Worm (Caenorhabditis elegans): ENCODE measurements around the gene pdcd-2.

Gene pdcd-2

DNA sequence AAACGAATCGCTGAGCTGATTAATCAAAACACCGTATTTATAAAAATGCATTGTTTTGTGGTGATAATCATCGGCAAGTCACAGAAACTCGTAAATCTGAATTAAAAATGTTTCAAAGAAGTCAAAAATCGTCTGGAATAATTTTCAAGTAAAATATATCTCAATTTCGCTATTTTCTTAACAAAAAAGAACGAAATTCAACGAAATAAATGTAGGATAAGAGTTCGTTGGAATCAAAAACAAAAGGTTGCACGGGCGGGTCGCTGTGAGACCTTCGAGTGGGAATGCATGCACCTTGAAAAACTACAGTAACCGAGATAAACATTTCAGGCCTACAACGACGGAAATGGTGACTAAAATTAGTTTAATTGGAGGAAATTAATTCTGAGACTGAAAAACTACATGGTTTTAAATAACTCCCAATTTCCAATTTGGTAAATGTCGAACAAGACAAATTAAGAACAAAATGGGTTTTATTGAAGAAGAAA lies 16.5 kb upstream of the pdcd-2 start, which contains the start of gene C28A5.1 (continued):
- no peak for TF ChIP-seq zfp-2 (tag; optimal IDR thresholded peaks at IDR 0.05)
- TF ChIP-seq ceh-32 (tag; optimal IDR thresholded peaks at IDR 0.05; ENCODE audit: poor library complexity): no peak
- TF ChIP-seq zfp-3 (GFP tag; conservative IDR thresholded peaks at IDR 0.05): no peak
- TF ChIP-seq dve-1 (tag; optimal IDR thresholded peaks at IDR 0.05; ENCODE audit: insufficient read depth): no peak
- no peak for TF ChIP-seq gei-8 (GFP tag; optimal IDR thresholded peaks at IDR 0.05)
- no peak for TF ChIP-seq saeg-2 (GFP tag; IDR thresholded peaks at IDR 0.05)
- no peak for TF ChIP-seq nhr-76 (tag; optimal IDR thresholded peaks at IDR 0.05)
- no peak for TF ChIP-seq ZK546.5 (tag; optimal IDR thresholded peaks at IDR 0.05)
- no peak for TF ChIP-seq nhr-48 (tag; optimal IDR thresholded peaks at IDR 0.05)
- TF ChIP-seq daf-12 (tag; optimal IDR thresholded peaks at IDR 0.05): no peak
- TF ChIP-seq F49E8.2 (tag; optimal IDR thresholded peaks at IDR 0.05; ENCODE audit: borderline replicate concordance): peak; percentile 30
- no peak for TF ChIP-seq set-16 (GFP tag; IDR thresholded peaks at IDR 0.05)
- 0 out of 2 replicates have a peak, but pooled peaks have one; percentile 10 for TF ChIP-seq daf-19 (GFP tag; conservative IDR thresholded peaks at IDR 0.05)
- 0 out of 2 replicates have a peak, but pooled peaks have one; percentile 6 for TF ChIP-seq dmd-9 (GFP tag; IDR thresholded peaks at IDR 0.05)

DNA sequence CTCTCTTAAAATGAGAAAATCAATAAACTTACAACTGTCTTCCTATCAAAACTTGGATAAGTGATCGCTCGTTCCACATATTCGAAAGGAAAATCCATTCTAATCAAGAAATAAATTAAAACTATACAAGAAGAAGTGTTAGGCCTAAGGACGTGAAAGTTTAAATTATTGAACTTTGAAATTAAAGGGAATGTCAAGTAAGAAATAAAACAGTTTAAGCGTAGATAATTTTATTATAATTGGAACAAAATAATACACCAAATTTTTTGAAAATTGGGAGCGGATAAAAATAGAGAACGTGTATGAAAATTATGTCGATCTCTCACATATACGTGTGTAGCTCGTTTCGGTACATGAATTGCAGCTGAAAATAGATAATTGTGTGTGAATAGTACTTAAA lies 11.5 kb upstream of the pdcd-2 start, which contains the start of gene C28A5.6:
Gene C28A5.6, minus strand, starts transcription at position 101 of the 400 bp plus-strand sequence.
- TF ChIP-seq saeg-2 (GFP tag; IDR thresholded peaks at IDR 0.05) (no peak), hmg-1.1 (GFP tag; IDR thresholded peaks at IDR 0.05) (no peak), ces-1 (GFP tag; optimal IDR thresholded peaks at IDR 0.05) (no peak), dpl-1 (GFP tag; optimal IDR thresholded peaks at IDR 0.05) (no peak), F10B5.3 (tag; optimal IDR thresholded peaks at IDR 0.05) (no peak), ceh-44 (GFP tag; IDR thresholded peaks at IDR 0.05) (no peak)

DNA sequence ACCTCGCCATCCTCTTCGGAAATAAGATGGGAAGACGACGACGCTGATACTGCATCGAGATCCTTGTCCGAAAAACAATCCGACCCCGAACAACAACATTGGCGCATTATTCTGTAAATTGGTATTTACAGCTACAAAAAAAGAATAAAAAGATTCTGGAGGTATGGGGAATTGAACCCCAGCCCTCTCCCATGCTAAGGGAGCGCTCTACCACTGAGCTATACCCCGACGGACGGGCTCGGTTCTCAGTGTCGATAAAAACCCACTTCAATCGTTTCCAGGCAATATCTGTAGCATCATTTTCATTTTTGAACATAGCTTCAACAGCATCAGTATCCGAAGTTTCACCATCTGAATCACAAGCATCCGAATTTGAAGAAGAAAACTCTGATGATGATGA lies 10.9 kb upstream of the pdcd-2 start:
- TF ChIP-seq lin-15B (tag; optimal IDR thresholded peaks at IDR 0.05) (no peak), nhr-77 (tag; optimal IDR thresholded peaks at IDR 0.05) (no peak), Y48G9A.11 (GFP tag; IDR thresholded peaks at IDR 0.05) (no peak), lin-13 (GFP tag; optimal IDR thresholded peaks at IDR 0.05) (peak; percentile 16), nhr-25 (tag; optimal IDR thresholded peaks at IDR 0.05; ENCODE audit: borderline replicate concordance, insufficient read depth) (no peak), egl-43 (GFP tag; IDR thresholded peaks at IDR 0.05) (peak; percentile 85), ztf-11 (tag; optimal IDR thresholded peaks at IDR 0.05) (no peak), nhr-237 (tag; optimal IDR thresholded peaks at IDR 0.05) (no peak), ztf-7 (tag; optimal IDR thresholded peaks at IDR 0.05) (no peak), ceh-20 (GFP tag; IDR thresholded peaks at IDR 0.05) (no peak), mes-2 (tag; optimal IDR thresholded peaks at IDR 0.05; ENCODE audit: poor library complexity, severe bottlenecking) (peak; percentile 52), nhr-102 (tag; optimal IDR thresholded peaks at IDR 0.05) (no peak), dmd-8 (GFP tag; IDR thresholded peaks at IDR 0.05) (peak; percentile 74; the same call in 1 of the 2 replicates), tag-97 (GFP tag; IDR thresholded peaks at IDR 0.05) (no peak), ceh-44 (GFP tag; IDR thresholded peaks at IDR 0.05) (no peak), zfp-2 (tag; optimal IDR thresholded peaks at IDR 0.05) (no peak), duxl-1 (tag; optimal IDR thresholded peaks at IDR 0.05; ENCODE audit: poor library complexity) (no peak), gei-8 (GFP tag; optimal IDR thresholded peaks at IDR 0.05) (no peak), daf-12 (tag; optimal IDR thresholded peaks at IDR 0.05) (no peak), mdt-29 (GFP tag; IDR thresholded peaks at IDR 0.05) (no peak), attf-4 (tag; optimal IDR thresholded peaks at IDR 0.05) (no peak), T26A8.4 (GFP tag; IDR thresholded peaks at IDR 0.05) (peak; percentile 59), F44E2.7 (GFP tag; IDR thresholded peaks at IDR 0.05) (peak; percentile 81; the same call in 1 of the 2 replicates), hlh-11 (tag; optimal IDR thresholded peaks at IDR 0.05) (peak; percentile 10), zag-1 (tag; optimal IDR thresholded peaks at IDR 0.05) (no peak), zfp-3 (GFP tag; conservative IDR thresholded peaks at IDR 0.05) (0 out of 2 replicates have a peak, but pooled peaks have one; percentile 27), ces-1 (GFP tag; optimal IDR thresholded peaks at IDR 0.05) (no peak), mep-1 (tag; optimal IDR thresholded peaks at IDR 0.05) (no peak), R02D3.7 (tag; optimal IDR thresholded peaks at IDR 0.05) (no peak), madf-5 (GFP tag; IDR thresholded peaks at IDR 0.05) (0 out of 4 replicates have a peak, but pooled peaks of 1 of the 2 experiments have one; percentile 51), fkh-10 (GFP tag; optimal IDR thresholded peaks at IDR 0.05) (no peak), vab-7 (GFP tag; IDR thresholded peaks at IDR 0.05) (peak; percentile 75), lin-29 (GFP tag; IDR thresholded peaks at IDR 0.05) (no peak), skn-1 (tag; optimal IDR thresholded peaks at IDR 0.05) (no peak)

Data from whole organism, L4 larva.